Fruit fly (Drosophila melanogaster) whole organism, wandering third instar larva: ENCODE data around the gene CG14391.

Experiments
- Mio ChIP-seq: sonication (Bioruptor generic); optimal IDR thresholded peaks from 2 replicates; lab custom pipeline; 2016; ENCODE audit warnings: missing biosample characterization, missing genetic modification characterization
- Myc ChIP-seq: fragments of >200 bp; optimal IDR thresholded peaks from 2 replicates; lab custom pipeline; 2017
- OdsH ChIP-seq: fragments of 200-800 bp; sonication (Bioruptor generic); optimal IDR thresholded peaks from 2 replicates; lab custom pipeline; 2016; ENCODE audit warnings: missing biosample characterization, mild to moderate bottlenecking, missing genetic modification characterization
- dl ChIP-seq, 2 experiments: fragments of 175-275, 200-275 bp in 1 of 2; fragments of 200-275 bp in 1 of 2; sonication (Bioruptor generic); optimal IDR thresholded peaks; lab custom pipeline; 2018; ENCODE audit warnings: mild to moderate bottlenecking in 2 of 2, missing biosample characterization in 2 of 2, missing genetic modification characterization in 2 of 2, moderate library complexity in 2 of 2; ENCODE audit not compliant: partially characterized antibody in 2 of 2, insufficient read depth in 1 of 2

- TF ChIP-seq Mio, result no peak
- TF ChIP-seq Myc (lab: Kevin White, UChicago), result peak; percentile 83
- TF ChIP-seq dl (GFP tag; optimal IDR thresholded peaks at IDR 0.05; lab: Kevin White, UChicago; ENCODE audit: insufficient read depth in 1 of 2, partially characterized antibody in 2 of 2), result no peak
- no peak for TF ChIP-seq OdsH (GFP tag; lab: Kevin White, UChicago)
Measured at dm6 chr3R:12652736-12653135, 41.9 kb downstream of the CG14391 start.
